Worm (Caenorhabditis elegans) whole organism, early embryonic: ENCODE data around the gene rfk-1.
A peak's percentile ranks its signal among the peaks of the same experiment; 100 is the strongest.

Source experiments
- B0310.2 ChIP-seq: sonication (generic microtip); optimal IDR thresholded peaks from 2 replicates; lab custom pipeline; 2016; ENCODE audit warnings: mild to moderate bottlenecking, missing genetic modification characterization, missing compliant biosample characterization
- F13C5.2 ChIP-seq: sonication (generic microtip); optimal IDR thresholded peaks from 2 replicates; lab custom pipeline; 2017; ENCODE audit warnings: mild to moderate bottlenecking, missing genetic modification characterization, inconsistent platforms, missing compliant biosample characterization
- aly-1 ChIP-seq: sonication (generic microtip); optimal IDR thresholded peaks from 2 replicates; lab custom pipeline; 2016; ENCODE audit warnings: missing genetic modification characterization, missing compliant biosample characterization
- ama-1 ChIP-seq: fragments of 150-350 bp; optimal IDR thresholded peaks from 2 replicates; lab custom pipeline; 2014
- ceh-13 ChIP-seq: fragments of 200-800 bp; sonication (Bioruptor generic); optimal IDR thresholded peaks from 2 replicates; lab custom pipeline; 2018; ENCODE audit warnings: mild to moderate bottlenecking, missing genetic modification characterization, missing compliant biosample characterization
- ceh-36 ChIP-seq: sonication (generic microtip); optimal IDR thresholded peaks from 2 replicates; lab custom pipeline; 2016; ENCODE audit warnings: missing genetic modification characterization, inconsistent platforms, missing compliant biosample characterization
- ets-7 ChIP-seq: sonication (generic microtip); optimal IDR thresholded peaks from 2 replicates; lab custom pipeline; 2016; ENCODE audit warnings: missing genotype, missing genetic modification characterization, missing compliant biosample characterization
- flt-1 ChIP-seq: fragments of 200-800 bp; sonication (Bioruptor generic); IDR thresholded peaks from 2 replicates; pipeline ENCODE4 v1.3.6; 2022; ENCODE audit warnings: missing genetic modification characterization, missing compliant biosample characterization
- hmbx-1 ChIP-seq: sonication (generic microtip); optimal IDR thresholded peaks from 2 replicates; lab custom pipeline; 2016; ENCODE audit warnings: mild to moderate bottlenecking, missing genetic modification characterization, missing compliant biosample characterization
- hmg-4 ChIP-seq: fragments of 200-800 bp; sonication (Bioruptor generic); optimal IDR thresholded peaks from 2 replicates; lab custom pipeline; 2018; ENCODE audit warnings: mild to moderate bottlenecking, missing genetic modification characterization, missing compliant biosample characterization
- hnd-1 ChIP-seq: sonication (generic microtip); optimal IDR thresholded peaks from 2 replicates; lab custom pipeline; 2016; ENCODE audit warnings: missing genetic modification characterization, missing compliant biosample characterization
- pes-1 ChIP-seq: fragments of 200-800 bp; sonication (Bioruptor generic); IDR thresholded peaks from 2 replicates; pipeline ENCODE4 v1.3.6; 2022; ENCODE audit warnings: missing genetic modification reagents, missing genetic modification characterization, missing compliant biosample characterization
- scrt-1 ChIP-seq: fragments of 200-800 bp; sonication (Bioruptor generic); IDR thresholded peaks from 2 replicates; pipeline ENCODE4 v1.3.6; 2022; ENCODE audit warnings: missing genetic modification characterization, missing compliant biosample characterization
- sea-1 ChIP-seq: fragments of 200-800 bp; sonication (Bioruptor generic); conservative IDR thresholded peaks from 2 replicates; pipeline ENCODE4 v1.3.6; 2022; ENCODE audit warnings: missing genetic modification characterization, missing compliant biosample characterization
- tbx-11 ChIP-seq: fragments of 200-800 bp; sonication (Bioruptor generic); IDR thresholded peaks from 2 replicates; pipeline ENCODE4 v1.3.6; 2022; ENCODE audit warnings: missing genetic modification characterization, missing compliant biosample characterization
- tbx-37 ChIP-seq: fragments of 200-800 bp; sonication (Bioruptor generic); conservative IDR thresholded peaks from 2 replicates; pipeline ENCODE4 v1.3.6; 2022; ENCODE audit warnings: missing genetic modification reagents, missing genetic modification characterization, missing compliant biosample characterization
- tra-4 ChIP-seq: sonication (generic microtip); optimal IDR thresholded peaks from 2 replicates; lab custom pipeline; 2017; ENCODE audit warnings: missing genetic modification characterization, missing compliant biosample characterization

Gene rfk-1

ce11 chrIV:10420440-10420839 lies 11.2 kb upstream of the rfk-1 start:
- TF ChIP-seq hnd-1 (tag; lab: Kevin White, UChicago) (no peak), ceh-13 (GFP tag; lab: Kevin White, UChicago) (no peak), tra-4 (no peak), tbx-37 (GFP tag; lab: Robert Waterston, UW) (no peak), tbx-11 (GFP tag; lab: Robert Waterston, UW) (no peak), ceh-36 (tag; lab: Kevin White, UChicago) (no peak), hmbx-1 (tag; lab: Kevin White, UChicago) (no peak), ets-7 (tag; lab: Kevin White, UChicago) (no peak), pes-1 (GFP tag; lab: Robert Waterston, UW) (no peak), F13C5.2 (no peak), aly-1 (tag; lab: Kevin White, UChicago) (no peak), flt-1 (no peak), B0310.2 (tag; lab: Kevin White, UChicago) (no peak), sea-1 (GFP tag; lab: Robert Waterston, UW) (no peak), hmg-4 (GFP tag; lab: Kevin White, UChicago) (no peak), ama-1 (lab: Kevin White, UChicago) (no peak), scrt-1 (GFP tag; lab: Robert Waterston, UW) (no peak)

- no peak for TF ChIP-seq scrt-1 (GFP tag; lab: Robert Waterston, UW)
Measured at ce11 chrIV:10419896-10420295, 10.6 kb upstream of the rfk-1 start.

ce11 chrIV:10417781-10418180 lies 8.5 kb upstream of the rfk-1 start, which contains the start of gene F13B12.6:
Gene F13B12.6 (minus strand): TSS chrIV:10417881.
- TF ChIP-seq ceh-13 (GFP tag; lab: Kevin White, UChicago) (no peak), F13C5.2 (no peak), flt-1 (no peak), ets-7 (tag; lab: Kevin White, UChicago) (no peak)

- TF ChIP-seq hmg-4 (GFP tag; lab: Kevin White, UChicago) (no peak), pes-1 (GFP tag; lab: Robert Waterston, UW) (no peak), tbx-37 (GFP tag; lab: Robert Waterston, UW) (no peak), tra-4 (no peak), B0310.2 (tag; lab: Kevin White, UChicago) (no peak), ama-1 (lab: Kevin White, UChicago) (no peak)
Measured at ce11 chrIV:10413828-10414227, 4.6 kb upstream of the rfk-1 start, which contains the start of gene R10H10.7. Gene R10H10.7 (minus strand): TSS chrIV:10413928.

- TF ChIP-seq ceh-36 (tag; lab: Kevin White, UChicago) (no peak), F13C5.2 (peak; percentile 56), hnd-1 (tag; lab: Kevin White, UChicago) (no peak), scrt-1 (GFP tag; lab: Robert Waterston, UW) (no peak), tra-4 (no peak), pes-1 (GFP tag; lab: Robert Waterston, UW) (no peak), tbx-11 (GFP tag; lab: Robert Waterston, UW) (0 out of 2 replicates have a peak, but pooled peaks have one; percentile 34), tbx-37 (GFP tag; lab: Robert Waterston, UW) (no peak), ama-1 (lab: Kevin White, UChicago) (no peak), hmbx-1 (tag; lab: Kevin White, UChicago) (no peak), B0310.2 (tag; lab: Kevin White, UChicago) (no peak), sea-1 (GFP tag; lab: Robert Waterston, UW) (no peak), ceh-13 (GFP tag; lab: Kevin White, UChicago) (no peak), flt-1 (no peak), aly-1 (tag; lab: Kevin White, UChicago) (peak; percentile 56), hmg-4 (GFP tag; lab: Kevin White, UChicago) (no peak)
Measured at ce11 chrIV:10403193-10404058, 5.9 kb downstream of the rfk-1 start, which contains the start of gene gpa-7. Gene gpa-7 (plus strand): TSS chrIV:10404008.

- TF ChIP-seq B0310.2 (tag; lab: Kevin White, UChicago) (no peak), ceh-13 (GFP tag; lab: Kevin White, UChicago) (no peak), sea-1 (GFP tag; lab: Robert Waterston, UW) (no peak), F13C5.2 (no peak), hnd-1 (tag; lab: Kevin White, UChicago) (no peak), flt-1 (no peak)
Measured at ce11 chrIV:10398244-10398643, 11.0 kb downstream of the rfk-1 start.

- no peak for TF ChIP-seq hmbx-1 (tag; lab: Kevin White, UChicago)
- TF ChIP-seq F13C5.2 = no peak
- no peak for TF ChIP-seq hmg-4 (GFP tag; lab: Kevin White, UChicago)
- TF ChIP-seq pes-1 (GFP tag; lab: Robert Waterston, UW) = no peak
- TF ChIP-seq ceh-36 (tag; lab: Kevin White, UChicago) = no peak
- no peak for TF ChIP-seq ceh-13 (GFP tag; lab: Kevin White, UChicago)
Measured at ce11 chrIV:10396827-10397226, 12.4 kb downstream of the rfk-1 start.

- TF ChIP-seq B0310.2 (tag; lab: Kevin White, UChicago) (no peak), scrt-1 (GFP tag; lab: Robert Waterston, UW) (no peak), flt-1 (no peak), hmg-4 (GFP tag; lab: Kevin White, UChicago) (no peak), aly-1 (tag; lab: Kevin White, UChicago) (no peak), ets-7 (tag; lab: Kevin White, UChicago) (no peak), tbx-11 (GFP tag; lab: Robert Waterston, UW) (no peak), hnd-1 (tag; lab: Kevin White, UChicago) (no peak), tra-4 (no peak), hmbx-1 (tag; lab: Kevin White, UChicago) (no peak), F13C5.2 (no peak), tbx-37 (GFP tag; lab: Robert Waterston, UW) (no peak), ceh-13 (GFP tag; lab: Kevin White, UChicago) (no peak), ceh-36 (tag; lab: Kevin White, UChicago) (no peak), pes-1 (GFP tag; lab: Robert Waterston, UW) (no peak), ama-1 (lab: Kevin White, UChicago) (no peak)
Measured at ce11 chrIV:10394858-10395257, 14.4 kb downstream of the rfk-1 start, which contains the start of gene R10H10.4. Gene R10H10.4 (minus strand): TSS chrIV:10394958.
